Fruit fly (Drosophila melanogaster): ENCODE measurements around the gene CG16781.

The CG16781 gene

dm6 chrX:3463944-3464343, at the start of gene CG16781:
Gene CG16781, minus strand, starts transcription at chrX:3464044.
- no peak for TF ChIP-seq CG17801 (GFP tag; optimal IDR thresholded peaks at IDR 0.05; ENCODE audit: partially characterized antibody)

dm6 chrX:3504751-3505150, 40.9 kb upstream of the CG16781 start, which contains the start of gene Gas8:
Gene Gas8, minus strand, starts transcription at chrX:3504851.
- no peak for TF ChIP-seq CG17801 (GFP tag; optimal IDR thresholded peaks at IDR 0.05; ENCODE audit: partially characterized antibody)

dm6 chrX:3504251-3504650, 40.4 kb upstream of the CG16781 start:
- no peak for TF ChIP-seq CG17801 (GFP tag; optimal IDR thresholded peaks at IDR 0.05; ENCODE audit: partially characterized antibody)

- no peak for TF ChIP-seq CG17801 (GFP tag; optimal IDR thresholded peaks at IDR 0.05; ENCODE audit: partially characterized antibody)
Observed at dm6 chrX:3485871-3486270, 22.0 kb upstream of the CG16781 start.

dm6 chrX:3485304-3485703, 21.5 kb upstream of the CG16781 start, which contains the start of the genes CG14270 and CG10803:
Gene CG14270, minus strand, starts transcription at chrX:3485378.
Gene CG10803, plus strand, starts transcription at chrX:3485650.
- no peak for TF ChIP-seq CG17801 (GFP tag; optimal IDR thresholded peaks at IDR 0.05; ENCODE audit: partially characterized antibody)

dm6 chrX:3482119-3483014, 18.5 kb upstream of the CG16781 start, which contains the start of the genes CG10804 and CG10802:
Gene CG10804, minus strand, starts transcription at chrX:3482322.
Gene CG10802, plus strand, starts transcription at chrX:3482965.
- TF ChIP-seq CG17801 (GFP tag; optimal IDR thresholded peaks at IDR 0.05; ENCODE audit: partially characterized antibody) = peak; percentile 78

- TF ChIP-seq CG17801 (GFP tag; optimal IDR thresholded peaks at IDR 0.05; ENCODE audit: partially characterized antibody) = peak; percentile 64
Observed at dm6 chrX:3481034-3481433, 17.2 kb upstream of the CG16781 start.

dm6 chrX:3476009-3476408, 12.2 kb upstream of the CG16781 start:
- no peak for TF ChIP-seq CG17801 (GFP tag; optimal IDR thresholded peaks at IDR 0.05; ENCODE audit: partially characterized antibody)

dm6 chrX:3474476-3475439, 10.9 kb upstream of the CG16781 start, which contains the start of gene CG12206:
Gene CG12206, minus strand, starts transcription at chrX:3474524.
- peak; percentile 85 for TF ChIP-seq CG17801 (GFP tag; optimal IDR thresholded peaks at IDR 0.05; ENCODE audit: partially characterized antibody)

- no peak for TF ChIP-seq CG17801 (GFP tag; optimal IDR thresholded peaks at IDR 0.05; ENCODE audit: partially characterized antibody)
Observed at dm6 chrX:3473636-3474035, 9.8 kb upstream of the CG16781 start.

dm6 chrX:3470467-3471079, 6.7 kb upstream of the CG16781 start:
- TF ChIP-seq CG17801 (GFP tag; optimal IDR thresholded peaks at IDR 0.05; ENCODE audit: partially characterized antibody) = peak; percentile 55

dm6 chrX:3465551-3465950, 1.7 kb upstream of the CG16781 start:
- no peak for TF ChIP-seq CG17801 (GFP tag; optimal IDR thresholded peaks at IDR 0.05; ENCODE audit: partially characterized antibody)

- no peak for TF ChIP-seq CG17801 (GFP tag; optimal IDR thresholded peaks at IDR 0.05; ENCODE audit: partially characterized antibody)
Observed at dm6 chrX:3460140-3460642, 3.7 kb downstream of the CG16781 start, which contains the start of the genes CG16782 and CG10801. Gene CG16782, minus strand, starts transcription at chrX:3460240. Gene CG10801, plus strand, starts transcription at chrX:3460592.

- TF ChIP-seq CG17801 (GFP tag; optimal IDR thresholded peaks at IDR 0.05; ENCODE audit: partially characterized antibody) = peak; percentile 14
Observed at dm6 chrX:3458491-3458890, 5.4 kb downstream of the CG16781 start.
